Worm (Caenorhabditis elegans) whole organism, young adult: ENCODE data around the gene npp-20.

Experiments
- F49E8.2 ChIP-seq: sonication (generic microtip); optimal IDR thresholded peaks from 3 replicates; lab custom pipeline; 2017; ENCODE audit warnings: missing genetic modification characterization, mild to moderate bottlenecking, missing compliant biosample characterization, antibody characterized with exemption, moderate library complexity; ENCODE audit not compliant: insufficient read depth
- F52B5.7 ChIP-seq: sonication (generic microtip); optimal IDR thresholded peaks from 2 replicates; lab custom pipeline; 2016; ENCODE audit warnings: mild to moderate bottlenecking, missing genetic modification characterization, missing compliant biosample characterization
- Y53F4B.3 ChIP-seq: fragments of 200-800 bp; sonication (Bioruptor generic); IDR thresholded peaks from 2 replicates; pipeline ENCODE4 v1.3.6; 2022; ENCODE audit warnings: missing genetic modification reagents, missing genetic modification characterization, missing compliant biosample characterization
- ama-1 ChIP-seq, 3 experiments: fragments of 150-350 bp in 1 of 3; sonication (generic microtip) in 2 of 3; optimal IDR thresholded peaks; 2 replicates each; lab custom pipeline; 2014 to 2018; ENCODE audit warnings: missing biosample characterization in 2 of 3, missing genetic modification characterization in 2 of 3, missing genetic modification reagents in 2 of 3
- ceh-100 ChIP-seq: fragments of 200-800 bp; sonication (Bioruptor generic); IDR thresholded peaks from 2 replicates; pipeline ENCODE4 v1.3.6; 2022; ENCODE audit warnings: missing genetic modification reagents, missing genetic modification characterization, missing compliant biosample characterization
- ceh-79 ChIP-seq: sonication (generic microtip); optimal IDR thresholded peaks from 2 replicates; lab custom pipeline; 2017; ENCODE audit warnings: mild to moderate bottlenecking, missing genetic modification characterization, missing compliant biosample characterization
- sdz-38 ChIP-seq: sonication (generic microtip); optimal IDR thresholded peaks from 2 replicates; lab custom pipeline; 2016; ENCODE audit warnings: missing genotype, missing genetic modification characterization, missing compliant biosample characterization
- somi-1 ChIP-seq: fragments of 200-800 bp; sonication (Bioruptor generic); optimal IDR thresholded peaks from 2 replicates; lab custom pipeline; 2018; ENCODE audit warnings: mild to moderate bottlenecking, missing genetic modification characterization, missing compliant biosample characterization
- ztf-18 ChIP-seq: sonication (generic microtip); optimal IDR thresholded peaks from 2 replicates; lab custom pipeline; 2016; ENCODE audit warnings: missing genotype, mild to moderate bottlenecking, missing genetic modification characterization, missing compliant biosample characterization
- ztf-28 ChIP-seq: fragments of 200-800 bp; sonication (Bioruptor generic); IDR thresholded peaks from 2 replicates; pipeline ENCODE4 v1.3.6; 2022; ENCODE audit warnings: missing genetic modification reagents, missing genetic modification characterization, missing compliant biosample characterization
- ztf-3 ChIP-seq: fragments of 200-800 bp; sonication (Bioruptor generic); optimal IDR thresholded peaks from 2 replicates; lab custom pipeline; 2018; ENCODE audit warnings: mild to moderate bottlenecking, missing genetic modification characterization, missing compliant biosample characterization

DNA sequence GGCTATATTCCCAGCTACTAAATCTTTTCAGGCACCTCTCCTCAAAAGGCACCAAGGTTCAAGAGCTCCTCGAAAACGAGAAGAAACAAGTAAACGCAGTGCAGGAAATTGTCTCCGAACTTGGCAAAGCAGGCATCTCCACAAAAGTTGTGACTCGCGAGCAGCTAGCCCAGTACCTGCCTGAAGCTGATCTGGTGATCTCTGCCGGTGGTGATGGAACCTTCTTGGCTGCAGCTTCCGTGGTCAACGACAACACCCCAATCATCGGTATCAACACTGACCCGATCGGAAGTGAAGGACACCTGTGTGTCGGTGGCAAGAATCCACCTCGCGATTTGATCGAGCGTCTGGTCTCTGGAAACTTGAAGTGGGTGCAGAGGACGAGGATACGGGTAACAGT lies 37.6 kb downstream of the npp-20 start:
- TF ChIP-seq ceh-100 (GFP tag; lab: Robert Waterston, UW): no peak
- no peak for TF ChIP-seq Y53F4B.3 (GFP tag; lab: Robert Waterston, UW)
- TF ChIP-seq ztf-3 (GFP tag; lab: Kevin White, UChicago): no peak
- TF ChIP-seq sdz-38 (tag; lab: Kevin White, UChicago): no peak
- no peak for TF ChIP-seq ama-1 (optimal IDR thresholded peaks at IDR 0.05; lab: Kevin White, UChicago)
- TF ChIP-seq ama-1 (GFP tag; optimal IDR thresholded peaks at IDR 0.05; lab: Kevin White, UChicago): no peak
- TF ChIP-seq ztf-18 (tag; lab: Kevin White, UChicago): no peak
- no peak for TF ChIP-seq somi-1
- TF ChIP-seq F49E8.2: no peak
- TF ChIP-seq ztf-28 (GFP tag; lab: Robert Waterston, UW): no peak
- TF ChIP-seq ceh-79: no peak
- no peak for TF ChIP-seq F52B5.7 (tag; lab: Kevin White, UChicago)
